Worm (Caenorhabditis elegans) whole organism, L2 larva: ENCODE measurements around the gene fbxc-7.
"Not testable (repeated sequence)": the region's sequence is repeated elsewhere in the genome, so short reads cannot be mapped to it uniquely, and the experiment has no call there.

ENCODE experiments used
- C34F6.9 ChIP-seq: fragments of 150-350 bp; optimal IDR thresholded peaks from 2 replicates; lab custom pipeline; 2014; ENCODE audit warnings: missing biosample characterization, missing genetic modification characterization
- F13H6.1 ChIP-seq: sonication (generic microtip); optimal IDR thresholded peaks from 2 replicates; lab custom pipeline; 2016; ENCODE audit warnings: missing genetic modification characterization, missing compliant biosample characterization
- R02D3.7 ChIP-seq: fragments of 150-350 bp; optimal IDR thresholded peaks from 2 replicates; lab custom pipeline; 2014; ENCODE audit warnings: missing biosample characterization, missing genetic modification characterization
- Y55F3AM.14 ChIP-seq: fragments of 200-800 bp; sonication (Bioruptor generic); optimal IDR thresholded peaks from 2 replicates; lab custom pipeline; 2018; ENCODE audit warnings: mild to moderate bottlenecking, missing genetic modification characterization, missing compliant biosample characterization
- aly-2 ChIP-seq: fragments of 150-350 bp; optimal IDR thresholded peaks from 2 replicates; lab custom pipeline; 2014; ENCODE audit warnings: missing biosample characterization, missing genetic modification characterization
- ama-1 ChIP-seq: fragments of 150-350 bp; optimal IDR thresholded peaks from 2 replicates; lab custom pipeline; 2018; ENCODE audit warnings: inconsistent platforms
- blmp-1 ChIP-seq: sonication (generic microtip); optimal IDR thresholded peaks from 2 replicates; lab custom pipeline; 2017; ENCODE audit warnings: missing genetic modification characterization, mild to moderate bottlenecking, missing compliant biosample characterization, antibody characterized with exemption, moderate library complexity; ENCODE audit not compliant: insufficient read depth
- ceh-16 ChIP-seq: fragments of 150-350 bp; optimal IDR thresholded peaks from 2 replicates; lab custom pipeline; 2014; ENCODE audit warnings: missing biosample characterization, missing genetic modification characterization
- ceh-82 ChIP-seq: fragments of 150-350 bp; optimal IDR thresholded peaks from 2 replicates; lab custom pipeline; 2014; ENCODE audit warnings: missing biosample characterization, missing genetic modification characterization
- crh-2 ChIP-seq: sonication (generic microtip); optimal IDR thresholded peaks from 2 replicates; lab custom pipeline; 2017; ENCODE audit warnings: missing biosample characterization, missing genetic modification characterization
- dmd-4 ChIP-seq: sonication (generic microtip); optimal IDR thresholded peaks from 2 replicates; lab custom pipeline; 2017; ENCODE audit warnings: missing biosample characterization, missing genetic modification characterization
- egl-27 ChIP-seq: sonication (generic microtip); optimal IDR thresholded peaks from 3 replicates; lab custom pipeline; 2017; ENCODE audit warnings: missing biosample characterization, missing genetic modification reagents, missing genetic modification characterization
- elt-3 ChIP-seq: sonication (generic microtip); optimal IDR thresholded peaks from 2 replicates; lab custom pipeline; 2017; ENCODE audit warnings: missing biosample characterization, missing genetic modification characterization
- fos-1 ChIP-seq: fragments of 150-350 bp; optimal IDR thresholded peaks from 2 replicates; lab custom pipeline; 2014; ENCODE audit warnings: missing biosample characterization, missing genetic modification characterization
- lin-11 ChIP-seq: fragments of 150-350 bp; sonication (generic microtip); optimal IDR thresholded peaks from 2 replicates; lab custom pipeline; 2014; ENCODE audit warnings: missing biosample characterization, missing genetic modification characterization, inconsistent platforms, mixed read lengths
- lin-13 ChIP-seq: fragments of 150-350 bp; optimal IDR thresholded peaks from 2 replicates; lab custom pipeline; 2014; ENCODE audit warnings: missing biosample characterization, missing genetic modification reagents, missing genetic modification characterization
- lin-39 ChIP-seq: fragments of 150-350 bp; optimal IDR thresholded peaks from 2 replicates; lab custom pipeline; 2014; ENCODE audit warnings: missing biosample characterization, missing genetic modification reagents, missing genetic modification characterization
- lsy-2 ChIP-seq, 2 experiments: fragments of 150-350 bp in 1 of 2; sonication (generic microtip) in 1 of 2; optimal IDR thresholded peaks; 2 replicates each; lab custom pipeline; 2014 to 2017; ENCODE audit warnings: missing biosample characterization in 2 of 2, missing genetic modification characterization in 2 of 2
- mab-5 ChIP-seq: fragments of 150-350 bp; optimal IDR thresholded peaks from 2 replicates; lab custom pipeline; 2014; ENCODE audit warnings: missing biosample characterization, missing genetic modification characterization
- mbf-1 ChIP-seq: sonication (generic microtip); optimal IDR thresholded peaks from 2 replicates; lab custom pipeline; 2017; ENCODE audit warnings: missing biosample characterization, missing genetic modification characterization
- mdl-1 ChIP-seq, 2 experiments: fragments of 150-350 bp in 1 of 2; sonication (generic microtip) in 1 of 2; optimal IDR thresholded peaks; 2 replicates each; lab custom pipeline; 2017; ENCODE audit warnings: missing biosample characterization in 2 of 2, missing genetic modification characterization in 2 of 2
- nhr-10 ChIP-seq: sonication (generic microtip); optimal IDR thresholded peaks from 2 replicates; lab custom pipeline; 2017; ENCODE audit warnings: missing biosample characterization, missing genetic modification characterization
- nhr-11 ChIP-seq: fragments of 150-350 bp; optimal IDR thresholded peaks from 2 replicates; lab custom pipeline; 2014; ENCODE audit warnings: missing biosample characterization, missing genetic modification characterization
- nhr-12 ChIP-seq: fragments of 150-350 bp; optimal IDR thresholded peaks from 2 replicates; lab custom pipeline; 2014; ENCODE audit warnings: missing biosample characterization, missing genetic modification characterization
- nhr-21 ChIP-seq: fragments of 150-350 bp; optimal IDR thresholded peaks from 2 replicates; lab custom pipeline; 2014; ENCODE audit warnings: missing biosample characterization, missing genetic modification characterization
- nhr-23 ChIP-seq: fragments of 150-350 bp; optimal IDR thresholded peaks from 2 replicates; lab custom pipeline; 2014; ENCODE audit warnings: missing biosample characterization, missing genetic modification reagents, missing genetic modification characterization
- nhr-237 ChIP-seq: fragments of 150-350 bp; optimal IDR thresholded peaks from 2 replicates; lab custom pipeline; 2014; ENCODE audit warnings: missing biosample characterization, missing genetic modification characterization
- nhr-25 ChIP-seq: fragments of 150-350 bp; sonication (generic microtip); optimal IDR thresholded peaks from 3 replicates; lab custom pipeline; 2014; ENCODE audit warnings: missing biosample characterization, missing genetic modification characterization
- peb-1 ChIP-seq: fragments of 150-350 bp; optimal IDR thresholded peaks from 2 replicates; lab custom pipeline; 2014; ENCODE audit warnings: missing biosample characterization, missing genetic modification characterization
- skn-1 ChIP-seq: sonication (generic microtip); optimal IDR thresholded peaks from 2 replicates; lab custom pipeline; 2017; ENCODE audit warnings: missing biosample characterization, missing genetic modification characterization
- sma-3 ChIP-seq: sonication (generic microtip); optimal IDR thresholded peaks from 2 replicates; lab custom pipeline; 2016; ENCODE audit warnings: missing genetic modification reagents, missing genetic modification characterization, missing compliant biosample characterization
- sma-9 ChIP-seq, 2 experiments: fragments of 150-350 bp in 1 of 2; sonication (generic microtip) in 1 of 2; optimal IDR thresholded peaks; 2 replicates each; lab custom pipeline; 2014 to 2016; ENCODE audit warnings: missing genetic modification characterization in 2 of 2, mild to moderate bottlenecking in 1 of 2, missing biosample characterization in 1 of 2, missing compliant biosample characterization in 1 of 2, missing genetic modification reagents in 1 of 2, moderate library complexity in 1 of 2
- snpc-4 ChIP-seq: fragments of 150-350 bp; optimal IDR thresholded peaks from 2 replicates; lab custom pipeline; 2014; ENCODE audit warnings: missing biosample characterization, missing genetic modification characterization
- unc-39 ChIP-seq: fragments of 150-350 bp; optimal IDR thresholded peaks from 2 replicates; lab custom pipeline; 2014; ENCODE audit warnings: missing biosample characterization, missing genetic modification characterization
- unc-55 ChIP-seq: fragments of 150-350 bp; sonication (generic microtip); optimal IDR thresholded peaks from 3 replicates; lab custom pipeline; 2014; ENCODE audit warnings: missing biosample characterization, missing genetic modification reagents, missing genetic modification characterization
- zag-1 ChIP-seq: fragments of 150-350 bp; optimal IDR thresholded peaks from 2 replicates; lab custom pipeline; 2014; ENCODE audit warnings: missing biosample characterization, missing genetic modification characterization
- ztf-1 ChIP-seq: fragments of 200-800 bp; sonication (Bioruptor generic); conservative IDR thresholded peaks from 2 replicates; pipeline ENCODE4 v1.3.6; 2022; ENCODE audit warnings: missing genetic modification characterization, missing compliant biosample characterization
- ztf-4 ChIP-seq: fragments of 150-350 bp; optimal IDR thresholded peaks from 2 replicates; lab custom pipeline; 2014; ENCODE audit warnings: missing biosample characterization, missing genetic modification characterization

The fbxc-7 gene

DNA sequence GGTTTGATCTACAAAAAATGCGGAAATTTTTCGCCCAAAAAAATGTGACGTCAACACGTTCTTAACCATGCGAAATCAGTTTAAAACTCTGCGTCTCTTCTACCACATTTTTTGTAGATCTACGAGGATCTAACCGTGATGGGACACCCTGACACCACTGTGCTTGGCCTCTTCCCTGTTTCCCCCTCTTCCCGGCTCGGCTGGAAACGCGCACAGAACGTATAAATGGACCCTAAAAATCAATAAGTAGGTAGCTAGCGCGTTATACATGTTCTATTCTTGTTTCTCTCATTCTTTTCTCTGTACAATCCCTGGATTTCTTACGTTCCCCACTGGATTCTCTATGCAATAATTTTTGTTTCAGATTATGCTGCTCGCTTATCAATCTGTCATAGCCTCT is 31.2 kb upstream of the fbxc-7 start, which contains the start of gene fbxc-28:
Gene fbxc-28, plus strand, starts transcription at position 301 of the 400 bp plus-strand sequence.
- no peak for TF ChIP-seq mbf-1 (tag; lab: Kevin White, UChicago)

DNA sequence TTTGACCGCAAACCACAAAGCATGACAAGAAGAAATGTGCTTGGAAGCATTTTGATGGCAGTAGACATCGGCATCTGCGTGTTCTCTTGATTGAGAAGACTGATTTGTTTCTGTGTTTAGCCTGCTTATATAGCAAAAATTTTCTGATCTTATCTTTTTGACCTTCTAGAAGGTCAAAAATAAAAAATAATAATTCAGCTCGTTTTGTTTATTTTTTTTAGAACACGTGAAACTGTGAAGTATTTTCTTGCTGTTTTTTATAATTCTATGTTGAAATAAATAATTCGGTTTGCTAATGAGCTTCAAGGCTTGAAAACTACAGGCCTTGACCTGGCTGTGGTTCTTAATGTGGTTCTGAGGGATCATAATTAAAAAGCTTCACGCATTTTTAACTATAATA is 27.4 kb upstream of the fbxc-7 start, which contains the start of gene R07C3.13:
Gene R07C3.13, minus strand, starts transcription at position 101 of the 400 bp plus-strand sequence.
- TF ChIP-seq lin-39 (tag; lab: Kevin White, UChicago): no peak
- no peak for TF ChIP-seq mab-5
- no peak for TF ChIP-seq blmp-1
- TF ChIP-seq ztf-1 (GFP tag; lab: Robert Waterston, UW): no peak
- no peak for TF ChIP-seq egl-27 (tag; lab: Kevin White, UChicago)
- no peak for TF ChIP-seq dmd-4 (tag; lab: Kevin White, UChicago)
- no peak for TF ChIP-seq mdl-1 (tag; optimal IDR thresholded peaks at IDR 0.05; lab: Kevin White, UChicago)
- TF ChIP-seq Y55F3AM.14 (GFP tag; lab: Kevin White, UChicago): no peak
- TF ChIP-seq lin-11 (tag; lab: Kevin White, UChicago): no peak
- TF ChIP-seq R02D3.7: no peak
- no peak for TF ChIP-seq crh-2 (tag; lab: Kevin White, UChicago)
- TF ChIP-seq nhr-237 (tag; lab: Kevin White, UChicago): no peak
- no peak for TF ChIP-seq aly-2 (tag; lab: Kevin White, UChicago)
- TF ChIP-seq, all 48 proteins: peak for 0

ce11 chrII:930871-931270 is 23.9 kb upstream of the fbxc-7 start, which contains the start of gene fbxc-34:
fbxc-34 (plus strand) TSS chrII:931171.
- not testable (repeated sequence) for TF ChIP-seq nhr-21; lin-39 (tag; lab: Kevin White, UChicago); mab-5

- TF ChIP-seq F13H6.1 (tag; lab: Kevin White, UChicago) (no peak), lin-13 (no peak), nhr-12 (tag; lab: Kevin White, UChicago) (no peak), aly-2 (tag; lab: Kevin White, UChicago) (no peak), nhr-11 (tag; lab: Kevin White, UChicago) (no peak), C34F6.9 (tag; lab: Kevin White, UChicago) (no peak), ama-1 (lab: Kevin White, UChicago) (no peak), sma-9 (GFP tag; optimal IDR thresholded peaks at IDR 0.05; lab: Kevin White, UChicago) (no peak), sma-9 (tag; optimal IDR thresholded peaks at IDR 0.05; lab: Kevin White, UChicago) (no peak), mbf-1 (tag; lab: Kevin White, UChicago) (no peak), peb-1 (tag; lab: Kevin White, UChicago) (no peak), lin-11 (tag; lab: Kevin White, UChicago) (no peak), nhr-10 (tag; lab: Kevin White, UChicago) (no peak), R02D3.7 (no peak), dmd-4 (tag; lab: Kevin White, UChicago) (no peak), fos-1 (tag; lab: Kevin White, UChicago) (no peak), lsy-2 (tag; optimal IDR thresholded peaks at IDR 0.05; lab: Kevin White, UChicago) (no peak), mdl-1 (tag; optimal IDR thresholded peaks at IDR 0.05; lab: Kevin White, UChicago) (no peak)
Observed at ce11 chrII:932718-933117, 22.0 kb upstream of the fbxc-7 start, which contains the start of gene acs-15. acs-15 (plus strand) TSS chrII:933018.

- no peak for TF ChIP-seq mdl-1 (tag; optimal IDR thresholded peaks at IDR 0.05; lab: Kevin White, UChicago)
- TF ChIP-seq mbf-1 (tag; lab: Kevin White, UChicago): no peak
- no peak for TF ChIP-seq lsy-2 (tag; optimal IDR thresholded peaks at IDR 0.05; lab: Kevin White, UChicago)
- TF ChIP-seq, all 48 proteins: peak for 0
Observed at ce11 chrII:937265-937664, 17.5 kb upstream of the fbxc-7 start.

- TF ChIP-seq C34F6.9 (tag; lab: Kevin White, UChicago) (no peak), unc-55 (no peak), fos-1 (tag; lab: Kevin White, UChicago) (no peak), lin-39 (tag; lab: Kevin White, UChicago) (no peak), ztf-1 (GFP tag; lab: Robert Waterston, UW) (no peak), nhr-21 (no peak)
Observed at ce11 chrII:938549-938948, 16.2 kb upstream of the fbxc-7 start, which contains the start of gene R07C3.3. R07C3.3 (plus strand) TSS chrII:938849.

ce11 chrII:940779-941178 is 13.9 kb upstream of the fbxc-7 start, which contains the start of gene fbxc-36:
fbxc-36 (plus strand) TSS chrII:940983.
- TF ChIP-seq nhr-23 (tag; lab: Kevin White, UChicago) (no peak), fos-1 (tag; lab: Kevin White, UChicago) (no peak), ceh-16 (no peak), elt-3 (tag; lab: Kevin White, UChicago) (no peak), crh-2 (tag; lab: Kevin White, UChicago) (no peak), zag-1 (no peak), blmp-1 (no peak), lsy-2 (tag; optimal IDR thresholded peaks at IDR 0.05; lab: Kevin White, UChicago) (no peak), unc-39 (tag; lab: Kevin White, UChicago) (no peak), lin-11 (tag; lab: Kevin White, UChicago) (no peak), sma-3 (GFP tag; lab: Kevin White, UChicago) (no peak), ceh-82 (tag; lab: Kevin White, UChicago) (no peak), nhr-25 (tag; lab: Kevin White, UChicago) (no peak), nhr-12 (tag; lab: Kevin White, UChicago) (no peak), skn-1 (no peak), lin-39 (tag; lab: Kevin White, UChicago) (no peak), lin-13 (no peak), dmd-4 (tag; lab: Kevin White, UChicago) (no peak), ztf-4 (tag; lab: Kevin White, UChicago) (no peak), snpc-4 (tag; lab: Kevin White, UChicago) (no peak)
